Fruit fly (Drosophila melanogaster) Kc167 (cell line): ENCODE data around the gene Ac78C.

Experiments used
- h ChIP-seq: fragments of >200 bp; optimal IDR thresholded peaks from 3 replicates; lab custom pipeline; 2018; ENCODE audit warnings: missing external identifiers
- insv ChIP-seq: fragments of >200 bp; optimal IDR thresholded peaks from 3 replicates; lab custom pipeline; 2018; ENCODE audit warnings: missing external identifiers
- psq ChIP-seq: fragments of >200 bp; optimal IDR thresholded peaks from 2 replicates; lab custom pipeline; 2017; ENCODE audit warnings: missing external identifiers
- ttk ChIP-seq: sonication (Bioruptor generic); optimal IDR thresholded peaks from 2 replicates; lab custom pipeline; 2017; ENCODE audit warnings: missing external identifiers

- no peak for TF ChIP-seq h (lab: Kevin White, UChicago)
- TF ChIP-seq insv (lab: Kevin White, UChicago), result no peak
- TF ChIP-seq psq (lab: Kevin White, UChicago), result no peak
- TF ChIP-seq ttk (lab: Kevin White, UChicago), result no peak
These were observed 71.3 kb downstream of the Ac78C start for dm6 chr3L:21100429-21100828.
